Worm (Caenorhabditis elegans) whole organism, L2 larva: Measurements from ENCODE around the gene pal-1.

Experiments
- ama-1 ChIP-seq: fragments of 150-350 bp; optimal IDR thresholded peaks from 2 replicates; lab custom pipeline; 2018; ENCODE audit warnings: inconsistent platforms
- fos-1 ChIP-seq: fragments of 150-350 bp; optimal IDR thresholded peaks from 2 replicates; lab custom pipeline; 2014; ENCODE audit warnings: missing biosample characterization, missing genetic modification characterization
- unc-39 ChIP-seq: fragments of 150-350 bp; optimal IDR thresholded peaks from 2 replicates; lab custom pipeline; 2014; ENCODE audit warnings: missing biosample characterization, missing genetic modification characterization
- unc-62 ChIP-seq: fragments of 150-350 bp; optimal IDR thresholded peaks from 2 replicates; lab custom pipeline; 2014; ENCODE audit warnings: missing biosample characterization, missing genetic modification reagents, missing genetic modification characterization

DNA sequence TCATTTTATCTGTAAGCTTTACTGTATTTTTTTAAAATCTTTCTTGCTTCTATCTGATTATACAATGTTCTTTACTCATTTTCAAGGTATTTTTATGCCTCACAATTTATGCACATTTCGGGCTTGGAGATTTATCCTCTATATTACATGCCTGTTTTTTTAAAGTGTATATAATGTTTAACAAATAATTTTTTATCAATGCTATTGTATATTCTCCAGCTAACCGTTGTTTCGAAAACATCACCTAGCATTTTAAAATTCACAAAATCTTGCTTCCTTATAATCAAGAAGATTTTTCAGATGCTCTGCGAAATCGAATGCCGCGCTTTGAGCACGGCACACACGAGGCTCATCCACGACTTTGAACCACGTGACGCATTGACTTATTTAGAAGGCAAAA is 42.6 kb upstream of the pal-1 start, which contains the start of gene ced-4:
- TF ChIP-seq unc-39 (tag; lab: Kevin White, UChicago) (no peak), fos-1 (tag; lab: Kevin White, UChicago) (no peak), ama-1 (lab: Kevin White, UChicago) (no peak), unc-62 (GFP tag; lab: Kevin White, UChicago) (no peak)
